Fruit fly (Drosophila melanogaster) whole organism, embryonic: ENCODE measurements around the gene CG14277.

Experiments used
- Atf6 ChIP-seq: fragments of 200-800 bp; sonication (Bioruptor generic); IDR thresholded peaks from 2 replicates; pipeline ENCODE4 v1.3.6; 2022; ENCODE audit warnings: missing biosample characterization, missing genetic modification characterization
- CG10147 ChIP-seq: fragments of 200-800 bp; sonication (Bioruptor generic); optimal IDR thresholded peaks from 2 replicates; lab custom pipeline; 2019; ENCODE audit warnings: missing biosample characterization, mild to moderate bottlenecking, missing genetic modification characterization, moderate library complexity
- CG10267 ChIP-seq: fragments of 200-800 bp; sonication (Bioruptor generic); optimal IDR thresholded peaks from 2 replicates; lab custom pipeline; 2018; ENCODE audit warnings: missing biosample characterization, mild to moderate bottlenecking, missing genetic modification characterization, moderate library complexity
- CG10431 ChIP-seq: fragments of 200-800 bp; sonication (Bioruptor generic); optimal IDR thresholded peaks from 3 replicates; lab custom pipeline; 2018; ENCODE audit warnings: missing biosample characterization, mild to moderate bottlenecking, missing genetic modification characterization
- CG10543 ChIP-seq: fragments of 200-800 bp; sonication (Bioruptor generic); optimal IDR thresholded peaks from 3 replicates; lab custom pipeline; 2017; ENCODE audit warnings: missing biosample characterization, mild to moderate bottlenecking, missing genetic modification characterization, moderate library complexity
- CG12299 ChIP-seq: fragments of 200-800 bp; sonication (Bioruptor generic); optimal IDR thresholded peaks from 2 replicates; lab custom pipeline; 2018; ENCODE audit warnings: missing biosample characterization, mild to moderate bottlenecking, missing genetic modification characterization
- CG14965 ChIP-seq: fragments of 200-800 bp; sonication (Bioruptor generic); optimal IDR thresholded peaks from 2 replicates; lab custom pipeline; 2016; ENCODE audit warnings: missing biosample characterization, missing genetic modification characterization, borderline replicate concordance
- CG15479 ChIP-seq: fragments of 200-800 bp; sonication (Bioruptor generic); optimal IDR thresholded peaks from 3 replicates; lab custom pipeline; 2019; ENCODE audit warnings: missing biosample characterization, mild to moderate bottlenecking, missing genetic modification characterization, moderate library complexity
- CG15601 ChIP-seq: fragments of 200-800 bp; sonication (Bioruptor generic); optimal IDR thresholded peaks from 3 replicates; lab custom pipeline; 2019; ENCODE audit warnings: missing biosample characterization, mild to moderate bottlenecking, missing genetic modification characterization, moderate library complexity
- CG1603 ChIP-seq: fragments of 200-800 bp; sonication (Bioruptor generic); optimal IDR thresholded peaks from 2 replicates; lab custom pipeline; 2019; ENCODE audit warnings: missing biosample characterization, mild to moderate bottlenecking, missing genetic modification characterization, moderate library complexity
- CG17802 ChIP-seq: fragments of 200-800 bp; sonication (Bioruptor generic); optimal IDR thresholded peaks from 2 replicates; lab custom pipeline; 2018; ENCODE audit warnings: missing biosample characterization, mild to moderate bottlenecking, missing genetic modification characterization, moderate library complexity
- CG3065 ChIP-seq: fragments of 200-800 bp; sonication (Bioruptor generic); optimal IDR thresholded peaks from 2 replicates; lab custom pipeline; 2016; ENCODE audit warnings: missing biosample characterization, missing genetic modification characterization
- CG31441 ChIP-seq: fragments of 200-800 bp; sonication (Bioruptor generic); IDR thresholded peaks from 2 replicates; pipeline ENCODE4 v1.3.6; 2022; ENCODE audit warnings: missing biosample characterization, missing genetic modification characterization
- CG33213 ChIP-seq: fragments of 200-800 bp; sonication (Bioruptor generic); optimal IDR thresholded peaks from 3 replicates; lab custom pipeline; 2016; ENCODE audit warnings: missing biosample characterization, missing genetic modification characterization
- CG3407 ChIP-seq: fragments of 200-800 bp; sonication (Bioruptor generic); optimal IDR thresholded peaks from 2 replicates; lab custom pipeline; 2018; ENCODE audit warnings: missing biosample characterization, mild to moderate bottlenecking, missing genetic modification characterization
- CG6791 ChIP-seq: fragments of 200-800 bp; sonication (Bioruptor generic); IDR thresholded peaks from 3 replicates; pipeline ENCODE4 v1.3.6; 2022; ENCODE audit warnings: missing biosample characterization, missing genetic modification characterization; ENCODE audit not compliant: partially characterized antibody
- CG7786 ChIP-seq: fragments of 200-800 bp; sonication (Bioruptor generic); optimal IDR thresholded peaks from 2 replicates; lab custom pipeline; 2016; ENCODE audit warnings: missing biosample characterization, missing genetic modification characterization
- CG7987 ChIP-seq: fragments of 200-800 bp; sonication (Bioruptor generic); optimal IDR thresholded peaks from 2 replicates; lab custom pipeline; 2018; ENCODE audit warnings: missing biosample characterization, mild to moderate bottlenecking, missing genetic modification characterization, moderate library complexity
- CG9876 ChIP-seq: fragments of 200-800 bp; sonication (Bioruptor generic); optimal IDR thresholded peaks from 2 replicates; lab custom pipeline; 2016; ENCODE audit warnings: missing biosample characterization, missing genetic modification characterization
- CTCF ChIP-seq: fragments of 200-800 bp; sonication (Bioruptor generic); optimal IDR thresholded peaks from 2 replicates; lab custom pipeline; 2017; ENCODE audit warnings: missing biosample characterization, mild to moderate bottlenecking, missing genetic modification characterization, moderate library complexity
- CkIIα-i1 ChIP-seq: fragments of 200-800 bp; sonication (Bioruptor generic); IDR thresholded peaks from 2 replicates; pipeline ENCODE4 v1.3.6; 2022; ENCODE audit warnings: missing biosample characterization, missing genetic modification characterization
- CrebB ChIP-seq: fragments of 200-800 bp; sonication (Bioruptor generic); optimal IDR thresholded peaks from 3 replicates; lab custom pipeline; 2018; ENCODE audit warnings: missing biosample characterization, mild to moderate bottlenecking, missing genetic modification characterization
- Dfd ChIP-seq, 2 experiments: fragments of >200 bp; optimal IDR thresholded peaks; 2 replicates each; lab custom pipeline; 2017; ENCODE audit warnings: missing biosample characterization in 2 of 2, missing genetic modification characterization in 2 of 2
- Ets65A ChIP-seq: fragments of 200-800 bp; sonication (Bioruptor generic); peaks from one replicate; lab custom pipeline; 2016; ENCODE audit warnings: missing biosample characterization, missing genetic modification characterization
- Fer2 ChIP-seq: fragments of 200-800 bp; sonication (Bioruptor generic); optimal IDR thresholded peaks from 2 replicates; lab custom pipeline; 2018; ENCODE audit warnings: missing biosample characterization, mild to moderate bottlenecking, missing genetic modification characterization, moderate library complexity
- Gsc ChIP-seq: fragments of 200-800 bp; sonication (Bioruptor generic); IDR thresholded peaks from 2 replicates; pipeline ENCODE4 v1.3.6; 2022; ENCODE audit warnings: missing biosample characterization, missing genetic modification characterization
- MBD-R2 ChIP-seq: fragments of 200-800 bp; sonication (Bioruptor generic); IDR thresholded peaks from 2 replicates; pipeline ENCODE4 v1.3.6; 2022; ENCODE audit warnings: missing biosample characterization, missing genetic modification characterization
- MESR4 ChIP-seq: fragments of 200-800 bp; sonication (Bioruptor generic); optimal IDR thresholded peaks from 2 replicates; lab custom pipeline; 2018; ENCODE audit warnings: missing biosample characterization, mild to moderate bottlenecking, missing genetic modification characterization, moderate library complexity
- Oaz ChIP-seq: fragments of 200-800 bp; sonication (Bioruptor generic); IDR thresholded peaks from 2 replicates; pipeline ENCODE4 v1.3.6; 2022; ENCODE audit warnings: missing biosample characterization, missing genetic modification characterization
- Pdp1 ChIP-seq, 2 experiments: fragments of 200-800 bp; sonication (Bioruptor generic); optimal IDR thresholded peaks; 3 replicates each; lab custom pipeline; 2016; ENCODE audit warnings: missing biosample characterization in 2 of 2, missing genetic modification characterization in 2 of 2, mild to moderate bottlenecking in 1 of 2, moderate library complexity in 1 of 2
- Spps ChIP-seq: fragments of 200-800 bp; sonication (Bioruptor generic); optimal IDR thresholded peaks from 2 replicates; lab custom pipeline; 2018; ENCODE audit warnings: missing biosample characterization, mild to moderate bottlenecking, missing genetic modification characterization
- Vsx1 ChIP-seq: fragments of 200-800 bp; sonication (Bioruptor generic); optimal IDR thresholded peaks from 2 replicates; lab custom pipeline; 2017; ENCODE audit warnings: missing biosample characterization, mild to moderate bottlenecking, missing genetic modification characterization, missing genetic modification reagents
- ap ChIP-seq: fragments of 200-800 bp; sonication (Bioruptor generic); IDR thresholded peaks from 2 replicates; pipeline ENCODE4 v1.3.6; 2022; ENCODE audit warnings: missing biosample characterization, missing genetic modification characterization
- ash1 ChIP-seq: fragments of 200-800 bp; sonication (Bioruptor generic); optimal IDR thresholded peaks from 2 replicates; lab custom pipeline; 2018; ENCODE audit warnings: missing biosample characterization, mild to moderate bottlenecking, missing genetic modification characterization
- bsh ChIP-seq, 2 experiments: fragments of 200-800 bp; sonication (Bioruptor generic); optimal IDR thresholded peaks; 2 replicates each; lab custom pipeline; 2017 to 2018; ENCODE audit warnings: mild to moderate bottlenecking in 2 of 2, missing biosample characterization in 2 of 2, missing genetic modification characterization in 2 of 2, moderate library complexity in 1 of 2
- croc ChIP-seq: fragments of 200-800 bp; sonication (Bioruptor generic); conservative IDR thresholded peaks from 3 replicates; pipeline ENCODE4 v1.3.6; 2022; ENCODE audit warnings: missing biosample characterization, missing genetic modification characterization
- fd64A ChIP-seq: fragments of 200-800 bp; sonication (Bioruptor generic); optimal IDR thresholded peaks from 3 replicates; lab custom pipeline; 2018; ENCODE audit warnings: missing biosample characterization, mild to moderate bottlenecking, missing genetic modification characterization
- gfzf ChIP-seq: fragments of 200-800 bp; sonication (Bioruptor generic); optimal IDR thresholded peaks from 2 replicates; lab custom pipeline; 2016; ENCODE audit warnings: missing biosample characterization, mild to moderate bottlenecking, missing genetic modification characterization, moderate library complexity
- gt ChIP-seq: fragments of 200-800 bp; sonication (Bioruptor generic); IDR thresholded peaks from 2 replicates; pipeline ENCODE4 v1.3.6; 2022; ENCODE audit warnings: missing biosample characterization, missing genetic modification characterization
- ham ChIP-seq: fragments of 200-800 bp; sonication (Bioruptor generic); IDR thresholded peaks from 2 replicates; pipeline ENCODE4 v1.3.6; 2022; ENCODE audit warnings: missing biosample characterization, missing genetic modification characterization
- jigr1 ChIP-seq: fragments of 200-800 bp; sonication (Bioruptor generic); IDR thresholded peaks from 3 replicates; pipeline ENCODE4 v1.3.6; 2022; ENCODE audit warnings: missing biosample characterization, missing genetic modification characterization
- kay ChIP-seq: fragments of 200-800 bp; sonication (Bioruptor generic); optimal IDR thresholded peaks from 2 replicates; lab custom pipeline; 2016; ENCODE audit warnings: missing biosample characterization, missing genetic modification characterization
- mirr ChIP-seq: fragments of 200-800 bp; sonication (Bioruptor generic); optimal IDR thresholded peaks from 3 replicates; lab custom pipeline; 2018; ENCODE audit warnings: missing biosample characterization, mild to moderate bottlenecking, missing genetic modification characterization
- otp ChIP-seq: fragments of 200-800 bp; sonication (Bioruptor generic); IDR thresholded peaks from 3 replicates; pipeline ENCODE4, ENCODE4 v1.3.6; 2022; ENCODE audit warnings: missing biosample characterization, missing genetic modification characterization
- prd ChIP-seq, 3 experiments: fragments of >200 bp in 2 of 3; fragments of 200-800 bp in 1 of 3; sonication (Bioruptor generic) in 1 of 3; optimal IDR thresholded peaks in 2 of 3; IDR thresholded peaks in 1 of 3; 2 replicates in 2 of 3; 3 replicates in 1 of 3; pipeline versions ENCODE4 v1.3.6 to Lab custom; 2017 to 2022; ENCODE audit warnings: missing biosample characterization in 1 of 3, missing genetic modification characterization in 1 of 3
- sens-2 ChIP-seq: fragments of 200-800 bp; sonication (Bioruptor generic); IDR thresholded peaks from 2 replicates; pipeline ENCODE4 v1.3.6; 2022; ENCODE audit warnings: missing biosample characterization, missing genetic modification characterization
- sob ChIP-seq: fragments of 200-800 bp; sonication (Bioruptor generic); IDR thresholded peaks from 2 replicates; pipeline ENCODE4 v1.3.6; 2022; ENCODE audit warnings: missing biosample characterization, missing genetic modification characterization
- tio ChIP-seq: fragments of 200-800 bp; sonication (Bioruptor generic); optimal IDR thresholded peaks from 2 replicates; lab custom pipeline; 2017; ENCODE audit warnings: missing biosample characterization, missing genetic modification characterization, inconsistent platforms
- toy ChIP-seq: fragments of 200-800 bp; sonication (Bioruptor generic); IDR thresholded peaks from 2 replicates; pipeline ENCODE4 v1.3.6; 2022; ENCODE audit warnings: missing biosample characterization, missing genetic modification characterization
- wek ChIP-seq: fragments of 200-800 bp; sonication (Bioruptor generic); optimal IDR thresholded peaks from 3 replicates; lab custom pipeline; 2018; ENCODE audit warnings: missing biosample characterization, mild to moderate bottlenecking, missing genetic modification characterization, moderate library complexity

Gene CG14277

dm6 chr2L:8284913-8285619, 42.8 kb downstream of the CG14277 start (continued):
- TF ChIP-seq MESR4 (GFP tag; lab: Kevin White, UChicago) (no peak), Atf6 (GFP tag; lab: Robert Waterston, UW) (no peak), wek (GFP tag; lab: Kevin White, UChicago) (no peak), Pdp1 (GFP tag; optimal IDR thresholded peaks at IDR 0.05; lab: Kevin White, UChicago) (no peak), CkIIα-i1 (no peak), Ets65A (GFP tag; lab: Kevin White, UChicago) (no peak), CG3065 (GFP tag; lab: Kevin White, UChicago) (no peak), ash1 (GFP tag; lab: Kevin White, UChicago) (no peak), jigr1 (GFP tag; lab: Robert Waterston, UW) (no peak), CG9876 (GFP tag; lab: Kevin White, UChicago) (no peak), toy (GFP tag; lab: Robert Waterston, UW) (no peak), CG12299 (no peak), prd (optimal IDR thresholded peaks at IDR 0.05; lab: Kevin White, UChicago) (no peak), prd (GFP tag; IDR thresholded peaks at IDR 0.05; lab: Robert Waterston, UW) (peak; percentile 38; the same call in 1 of the 3 replicates), Gsc (GFP tag; lab: Robert Waterston, UW) (no peak), CG15601 (tag; lab: Kevin White, UChicago) (peak; percentile 10), sens-2 (GFP tag; lab: Robert Waterston, UW) (no peak), CG10267 (tag; lab: Kevin White, UChicago) (peak; percentile 3), CG31441 (GFP tag; lab: Robert Waterston, UW) (peak; percentile 49), otp (no peak), CG15479 (GFP tag; lab: Kevin White, UChicago) (no peak), bsh (GFP tag; optimal IDR thresholded peaks at IDR 0.05; lab: Kevin White, UChicago) (peak in 1 of 2 experiments; percentile 61), gfzf (GFP tag; lab: Kevin White, UChicago) (no peak), Dfd (GFP tag; optimal IDR thresholded peaks at IDR 0.05; lab: Kevin White, UChicago) (no peak), CG14965 (no peak), gt (GFP tag; lab: Robert Waterston, UW) (no peak), Spps (tag; lab: Kevin White, UChicago) (no peak), CTCF (GFP tag; lab: Kevin White, UChicago) (no peak), CG10543 (GFP tag; lab: Kevin White, UChicago) (no peak), kay (no peak), CG6791 (GFP tag; lab: Robert Waterston, UW) (no peak), tio (GFP tag; lab: Kevin White, UChicago) (no peak), ham (GFP tag; lab: Robert Waterston, UW) (no peak), Oaz (GFP tag; lab: Robert Waterston, UW) (no peak), CG10431 (GFP tag; lab: Kevin White, UChicago) (peak; percentile 34), CrebB (tag; lab: Kevin White, UChicago) (no peak), sob (GFP tag; lab: Robert Waterston, UW) (no peak), CG17802 (tag; lab: Kevin White, UChicago) (no peak), mirr (no peak), croc (GFP tag; lab: Robert Waterston, UW) (no peak), Fer2 (no peak), CG33213 (no peak), CG7987 (no peak), Vsx1 (GFP tag; lab: Kevin White, UChicago) (peak; percentile 9), MBD-R2 (GFP tag; lab: Robert Waterston, UW) (no peak), CG10147 (GFP tag; lab: Kevin White, UChicago) (no peak), ap (GFP tag; lab: Robert Waterston, UW) (no peak), CG1603 (tag; lab: Kevin White, UChicago) (peak; percentile 21), fd64A (GFP tag; lab: Kevin White, UChicago) (peak; percentile 52), CG3407 (GFP tag; lab: Kevin White, UChicago) (peak; percentile 17), CG7786 (GFP tag; lab: Kevin White, UChicago) (no peak)
